Worm (Caenorhabditis elegans) whole organism, early embryonic: Measurements from ENCODE around the gene srsx-30.

Experiments
- B0310.2 ChIP-seq: sonication (generic microtip); optimal IDR thresholded peaks from 2 replicates; lab custom pipeline; 2016; ENCODE audit warnings: mild to moderate bottlenecking, missing genetic modification characterization, missing compliant biosample characterization
- F13C5.2 ChIP-seq: sonication (generic microtip); optimal IDR thresholded peaks from 2 replicates; lab custom pipeline; 2017; ENCODE audit warnings: mild to moderate bottlenecking, missing genetic modification characterization, inconsistent platforms, missing compliant biosample characterization
- aly-1 ChIP-seq: sonication (generic microtip); optimal IDR thresholded peaks from 2 replicates; lab custom pipeline; 2016; ENCODE audit warnings: missing genetic modification characterization, missing compliant biosample characterization
- ama-1 ChIP-seq: fragments of 150-350 bp; optimal IDR thresholded peaks from 2 replicates; lab custom pipeline; 2014
- ceh-13 ChIP-seq: fragments of 200-800 bp; sonication (Bioruptor generic); optimal IDR thresholded peaks from 2 replicates; lab custom pipeline; 2018; ENCODE audit warnings: mild to moderate bottlenecking, missing genetic modification characterization, missing compliant biosample characterization
- ceh-36 ChIP-seq: sonication (generic microtip); optimal IDR thresholded peaks from 2 replicates; lab custom pipeline; 2016; ENCODE audit warnings: missing genetic modification characterization, inconsistent platforms, missing compliant biosample characterization
- ets-7 ChIP-seq: sonication (generic microtip); optimal IDR thresholded peaks from 2 replicates; lab custom pipeline; 2016; ENCODE audit warnings: missing genotype, missing genetic modification characterization, missing compliant biosample characterization
- flt-1 ChIP-seq: fragments of 200-800 bp; sonication (Bioruptor generic); IDR thresholded peaks from 2 replicates; pipeline ENCODE4 v1.3.6; 2022; ENCODE audit warnings: missing genetic modification characterization, missing compliant biosample characterization
- hmbx-1 ChIP-seq: sonication (generic microtip); optimal IDR thresholded peaks from 2 replicates; lab custom pipeline; 2016; ENCODE audit warnings: mild to moderate bottlenecking, missing genetic modification characterization, missing compliant biosample characterization
- hmg-4 ChIP-seq: fragments of 200-800 bp; sonication (Bioruptor generic); optimal IDR thresholded peaks from 2 replicates; lab custom pipeline; 2018; ENCODE audit warnings: mild to moderate bottlenecking, missing genetic modification characterization, missing compliant biosample characterization
- hnd-1 ChIP-seq: sonication (generic microtip); optimal IDR thresholded peaks from 2 replicates; lab custom pipeline; 2016; ENCODE audit warnings: missing genetic modification characterization, missing compliant biosample characterization
- pes-1 ChIP-seq: fragments of 200-800 bp; sonication (Bioruptor generic); IDR thresholded peaks from 2 replicates; pipeline ENCODE4 v1.3.6; 2022; ENCODE audit warnings: missing genetic modification reagents, missing genetic modification characterization, missing compliant biosample characterization
- scrt-1 ChIP-seq: fragments of 200-800 bp; sonication (Bioruptor generic); IDR thresholded peaks from 2 replicates; pipeline ENCODE4 v1.3.6; 2022; ENCODE audit warnings: missing genetic modification characterization, missing compliant biosample characterization
- sea-1 ChIP-seq: fragments of 200-800 bp; sonication (Bioruptor generic); conservative IDR thresholded peaks from 2 replicates; pipeline ENCODE4 v1.3.6; 2022; ENCODE audit warnings: missing genetic modification characterization, missing compliant biosample characterization
- tbx-11 ChIP-seq: fragments of 200-800 bp; sonication (Bioruptor generic); IDR thresholded peaks from 2 replicates; pipeline ENCODE4 v1.3.6; 2022; ENCODE audit warnings: missing genetic modification characterization, missing compliant biosample characterization
- tbx-37 ChIP-seq: fragments of 200-800 bp; sonication (Bioruptor generic); conservative IDR thresholded peaks from 2 replicates; pipeline ENCODE4 v1.3.6; 2022; ENCODE audit warnings: missing genetic modification reagents, missing genetic modification characterization, missing compliant biosample characterization
- tra-4 ChIP-seq: sonication (generic microtip); optimal IDR thresholded peaks from 2 replicates; lab custom pipeline; 2017; ENCODE audit warnings: missing genetic modification characterization, missing compliant biosample characterization

srsx-30 gene

DNA sequence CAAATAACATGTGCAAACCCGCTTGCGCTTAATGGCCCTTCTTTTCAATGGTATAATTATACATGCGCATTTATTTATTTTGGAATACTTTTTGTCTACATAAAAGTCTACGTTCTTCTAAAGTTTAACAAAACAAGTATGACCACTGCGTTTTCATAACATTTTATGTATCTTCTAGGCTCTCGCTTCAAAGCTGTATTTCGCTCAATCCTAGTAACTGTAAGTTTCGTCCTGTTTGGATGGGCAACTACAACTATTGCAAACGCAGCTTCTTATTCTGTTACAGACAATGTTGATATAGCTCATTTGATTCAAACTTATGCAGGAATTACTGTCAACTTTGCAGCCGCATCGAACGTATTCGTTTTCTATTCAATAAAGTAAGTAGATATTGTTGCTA is 8.9 kb upstream of the srsx-30 start, which contains the start of gene srsx-27:
Gene srsx-27, plus strand, starts transcription at position 301 of the 400 bp plus-strand sequence.
- TF ChIP-seq B0310.2 (tag; lab: Kevin White, UChicago) (no peak), ama-1 (lab: Kevin White, UChicago) (no peak), ets-7 (tag; lab: Kevin White, UChicago) (no peak), hmg-4 (GFP tag; lab: Kevin White, UChicago) (no peak), aly-1 (tag; lab: Kevin White, UChicago) (no peak), ceh-36 (no peak), hnd-1 (tag; lab: Kevin White, UChicago) (no peak), hmbx-1 (tag; lab: Kevin White, UChicago) (no peak), tra-4 (tag; lab: Kevin White, UChicago) (no peak), flt-1 (GFP tag; lab: Robert Waterston, UW) (no peak), scrt-1 (GFP tag; lab: Robert Waterston, UW) (no peak), F13C5.2 (tag; lab: Kevin White, UChicago) (no peak), sea-1 (no peak), tbx-11 (GFP tag; lab: Robert Waterston, UW) (no peak), pes-1 (GFP tag; lab: Robert Waterston, UW) (no peak), tbx-37 (GFP tag; lab: Robert Waterston, UW) (no peak), ceh-13 (GFP tag; lab: Kevin White, UChicago) (no peak)

DNA sequence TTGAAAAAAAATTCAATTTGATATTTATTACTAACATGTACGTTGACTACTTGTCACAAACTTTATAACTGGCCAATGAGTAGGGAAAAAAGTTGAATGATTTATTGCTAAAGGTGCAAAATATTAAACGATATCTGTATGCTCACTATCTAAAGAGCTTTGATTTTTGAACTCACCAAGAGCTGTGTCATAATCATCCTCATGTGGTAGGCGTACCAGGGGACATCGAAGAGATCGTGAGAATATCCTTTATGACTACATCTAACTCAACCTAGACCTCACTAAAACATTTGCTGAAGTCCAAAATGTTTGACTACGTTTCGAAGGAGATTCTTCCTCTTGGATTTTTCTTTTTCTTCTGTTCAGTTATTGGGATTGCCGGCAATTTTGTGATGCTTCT is 6.3 kb upstream of the srsx-30 start, which contains the start of gene srsx-28:
Gene srsx-28, plus strand, starts transcription at position 301 of the 400 bp plus-strand sequence.
- TF ChIP-seq aly-1 (tag; lab: Kevin White, UChicago): no peak
- TF ChIP-seq ets-7 (tag; lab: Kevin White, UChicago): no peak
- no peak for TF ChIP-seq ceh-36
- TF ChIP-seq ama-1 (lab: Kevin White, UChicago): no peak
- no peak for TF ChIP-seq pes-1 (GFP tag; lab: Robert Waterston, UW)
- no peak for TF ChIP-seq ceh-13 (GFP tag; lab: Kevin White, UChicago)
- TF ChIP-seq tra-4 (tag; lab: Kevin White, UChicago): no peak
- TF ChIP-seq B0310.2 (tag; lab: Kevin White, UChicago): no peak
- TF ChIP-seq tbx-11 (GFP tag; lab: Robert Waterston, UW): no peak
- TF ChIP-seq flt-1 (GFP tag; lab: Robert Waterston, UW): no peak
- no peak for TF ChIP-seq sea-1
- no peak for TF ChIP-seq hmbx-1 (tag; lab: Kevin White, UChicago)
- TF ChIP-seq F13C5.2 (tag; lab: Kevin White, UChicago): no peak
- TF ChIP-seq tbx-37 (GFP tag; lab: Robert Waterston, UW): no peak
- TF ChIP-seq hmg-4 (GFP tag; lab: Kevin White, UChicago): no peak
- TF ChIP-seq hnd-1 (tag; lab: Kevin White, UChicago): no peak
- TF ChIP-seq scrt-1 (GFP tag; lab: Robert Waterston, UW): no peak

DNA sequence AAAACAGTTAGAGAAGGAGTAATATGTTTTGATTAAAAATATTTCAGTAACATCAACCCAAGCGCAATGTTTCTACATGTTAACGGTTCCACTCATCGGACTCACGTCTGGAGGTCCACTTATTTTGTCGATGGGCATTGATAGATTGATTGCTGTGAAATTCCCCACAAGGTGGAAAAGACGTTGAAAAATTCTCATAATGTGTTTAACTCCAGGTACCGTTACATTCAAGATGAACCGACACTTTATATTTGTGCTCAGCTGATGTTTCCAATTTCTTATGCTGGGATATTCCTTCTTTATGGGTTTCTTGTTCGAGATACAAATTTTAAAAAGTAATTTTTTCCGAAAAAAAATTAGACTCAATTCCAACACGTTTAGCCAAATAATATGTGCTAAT is 5.6 kb upstream of the srsx-30 start:
- TF ChIP-seq hmg-4 (GFP tag; lab: Kevin White, UChicago) (no peak), hmbx-1 (tag; lab: Kevin White, UChicago) (no peak), pes-1 (GFP tag; lab: Robert Waterston, UW) (no peak), ets-7 (tag; lab: Kevin White, UChicago) (no peak)

DNA sequence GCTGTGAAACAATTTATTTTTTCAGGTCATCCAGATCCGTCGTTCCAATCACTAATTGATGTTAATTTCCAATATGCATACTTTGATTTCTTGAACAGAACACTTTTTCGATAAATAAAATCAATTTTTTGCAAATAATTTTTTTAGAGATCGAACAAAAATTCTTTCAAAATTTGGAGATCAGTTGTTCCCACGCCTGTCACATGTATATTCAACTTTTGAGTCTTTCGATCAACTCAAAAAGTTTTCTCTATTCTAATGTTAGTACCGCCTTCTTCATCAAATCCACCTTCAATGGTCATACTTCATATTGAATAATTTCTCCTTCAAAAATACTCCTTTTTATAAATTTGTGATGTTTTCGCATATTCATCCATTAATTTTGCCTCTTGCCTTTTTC is 3.9 kb upstream of the srsx-30 start, which contains the start of gene srsx-29:
Gene srsx-29, plus strand, starts transcription at position 301 of the 400 bp plus-strand sequence.
- TF ChIP-seq scrt-1 (GFP tag; lab: Robert Waterston, UW) (no peak), F13C5.2 (tag; lab: Kevin White, UChicago) (no peak), ceh-13 (GFP tag; lab: Kevin White, UChicago) (no peak), sea-1 (no peak), hmg-4 (GFP tag; lab: Kevin White, UChicago) (no peak), hmbx-1 (tag; lab: Kevin White, UChicago) (no peak), flt-1 (GFP tag; lab: Robert Waterston, UW) (no peak), pes-1 (GFP tag; lab: Robert Waterston, UW) (no peak), hnd-1 (tag; lab: Kevin White, UChicago) (no peak), tbx-11 (GFP tag; lab: Robert Waterston, UW) (no peak), tra-4 (tag; lab: Kevin White, UChicago) (no peak), ceh-36 (no peak), aly-1 (tag; lab: Kevin White, UChicago) (no peak), tbx-37 (GFP tag; lab: Robert Waterston, UW) (no peak), B0310.2 (tag; lab: Kevin White, UChicago) (no peak), ama-1 (lab: Kevin White, UChicago) (no peak), ets-7 (tag; lab: Kevin White, UChicago) (no peak)

DNA sequence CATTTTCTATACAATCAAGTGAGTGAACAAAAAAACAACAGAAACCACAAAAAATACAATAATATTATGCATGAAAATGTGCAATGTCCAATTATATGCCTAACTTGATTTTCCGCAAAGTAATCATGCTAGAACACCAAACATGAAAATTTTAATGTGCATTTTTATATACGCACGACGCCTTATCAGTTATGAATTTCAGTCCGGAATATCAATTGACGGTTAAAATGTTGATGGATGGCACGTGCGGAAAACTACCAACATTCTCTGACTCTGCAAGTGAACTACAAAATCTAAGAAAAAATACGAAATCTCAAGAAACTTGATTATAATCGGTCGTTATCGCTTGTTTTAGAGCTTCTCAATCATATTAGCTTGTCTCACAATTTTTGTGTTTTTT is 1.3 kb downstream of the srsx-30 start:
- no peak for TF ChIP-seq F13C5.2 (tag; lab: Kevin White, UChicago)
- no peak for TF ChIP-seq tbx-11 (GFP tag; lab: Robert Waterston, UW)
- no peak for TF ChIP-seq ceh-13 (GFP tag; lab: Kevin White, UChicago)
- no peak for TF ChIP-seq hmbx-1 (tag; lab: Kevin White, UChicago)
- TF ChIP-seq pes-1 (GFP tag; lab: Robert Waterston, UW): no peak
- TF ChIP-seq sea-1: no peak
- no peak for TF ChIP-seq aly-1 (tag; lab: Kevin White, UChicago)
- no peak for TF ChIP-seq hnd-1 (tag; lab: Kevin White, UChicago)
- TF ChIP-seq hmg-4 (GFP tag; lab: Kevin White, UChicago): no peak
- no peak for TF ChIP-seq tra-4 (tag; lab: Kevin White, UChicago)
- no peak for TF ChIP-seq scrt-1 (GFP tag; lab: Robert Waterston, UW)
- TF ChIP-seq flt-1 (GFP tag; lab: Robert Waterston, UW): no peak

DNA sequence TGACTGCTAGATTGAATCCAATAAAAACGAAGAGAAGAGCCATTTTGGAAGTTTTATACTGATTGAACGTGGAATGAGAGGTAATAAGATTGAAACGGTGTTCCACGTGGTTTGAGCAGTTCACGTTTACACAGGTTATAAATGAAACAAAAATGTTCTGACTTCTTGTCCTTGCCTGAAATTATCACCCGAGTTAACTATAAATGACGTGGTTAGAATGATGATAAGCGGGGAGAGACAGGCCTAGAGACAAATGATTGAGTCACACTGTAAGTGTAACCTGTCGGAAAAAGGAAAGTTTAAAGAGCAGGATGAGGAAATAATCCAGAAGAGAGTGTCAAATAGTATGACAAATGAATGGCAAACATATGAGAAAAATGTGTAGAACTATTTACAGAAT is 2.3 kb downstream of the srsx-30 start, which contains the start of gene C51E3.10:
Gene C51E3.10, minus strand, starts transcription at position 181 of the 400 bp plus-strand sequence.
- TF ChIP-seq tbx-11 (GFP tag; lab: Robert Waterston, UW) (no peak), ets-7 (tag; lab: Kevin White, UChicago) (no peak), pes-1 (GFP tag; lab: Robert Waterston, UW) (no peak), hmbx-1 (tag; lab: Kevin White, UChicago) (no peak), ama-1 (lab: Kevin White, UChicago) (no peak), sea-1 (no peak), aly-1 (tag; lab: Kevin White, UChicago) (no peak), tra-4 (tag; lab: Kevin White, UChicago) (no peak), flt-1 (GFP tag; lab: Robert Waterston, UW) (no peak), tbx-37 (GFP tag; lab: Robert Waterston, UW) (no peak), ceh-13 (GFP tag; lab: Kevin White, UChicago) (no peak), F13C5.2 (tag; lab: Kevin White, UChicago) (no peak), scrt-1 (GFP tag; lab: Robert Waterston, UW) (no peak), hmg-4 (GFP tag; lab: Kevin White, UChicago) (no peak), ceh-36 (no peak)
